Fruit fly (Drosophila melanogaster) whole organism, embryonic: ENCODE measurements around the gene IFT54.

Experiments
- Bteb2 ChIP-seq: fragments of 200-800 bp; sonication (Bioruptor generic); optimal IDR thresholded peaks from 2 replicates; lab custom pipeline; 2016; ENCODE audit warnings: missing biosample characterization, missing genetic modification characterization
- CG11456 ChIP-seq: fragments of 200-800 bp; sonication (Bioruptor generic); IDR thresholded peaks from 3 replicates; pipeline ENCODE4 v1.3.6; 2022; ENCODE audit warnings: missing biosample characterization, missing genetic modification characterization
- CG12769 ChIP-seq: fragments of 200-800 bp; sonication (Bioruptor generic); optimal IDR thresholded peaks from 2 replicates; lab custom pipeline; 2019; ENCODE audit warnings: missing biosample characterization, mild to moderate bottlenecking, missing genetic modification characterization, moderate library complexity
- CG1602 ChIP-seq: fragments of 200-800 bp; sonication (Bioruptor generic); optimal IDR thresholded peaks from 3 replicates; lab custom pipeline; 2016; ENCODE audit warnings: missing biosample characterization, missing genetic modification characterization
- CG1647 ChIP-seq: fragments of 200-800 bp; sonication (Bioruptor generic); optimal IDR thresholded peaks from 3 replicates; lab custom pipeline; 2016; ENCODE audit warnings: missing biosample characterization, missing genetic modification characterization
- CG4328 ChIP-seq: fragments of 200-800 bp; sonication (Bioruptor generic); optimal IDR thresholded peaks from 3 replicates; lab custom pipeline; 2017; ENCODE audit warnings: missing biosample characterization, missing genetic modification reagents, missing genetic modification characterization
- Dll ChIP-seq: fragments of 200-800 bp; sonication (Bioruptor generic); IDR thresholded peaks from 4 replicates; pipeline ENCODE4 v1.3.6; 2022; ENCODE audit warnings: missing biosample characterization, missing genetic modification characterization; ENCODE audit not compliant: partially characterized antibody
- Drgx ChIP-seq: fragments of 200-800 bp; sonication (Bioruptor generic); IDR thresholded peaks from 2 replicates; pipeline ENCODE4 v1.3.6; 2022; ENCODE audit warnings: missing biosample characterization, missing genetic modification characterization
- Ets65A ChIP-seq: fragments of 200-800 bp; sonication (Bioruptor generic); peaks from one replicate; lab custom pipeline; 2016; ENCODE audit warnings: missing biosample characterization, missing genetic modification characterization
- HmgZ ChIP-seq: fragments of 200-800 bp; sonication (Bioruptor generic); optimal IDR thresholded peaks from 2 replicates; lab custom pipeline; 2018; ENCODE audit warnings: missing biosample characterization, mild to moderate bottlenecking, missing genetic modification characterization
- NC2β ChIP-seq: fragments of 200-800 bp; sonication (Bioruptor generic); optimal IDR thresholded peaks from 2 replicates; lab custom pipeline; 2016; ENCODE audit warnings: missing biosample characterization, missing genetic modification characterization
- NK7.1 ChIP-seq: fragments of 200-800 bp; sonication (Bioruptor generic); optimal IDR thresholded peaks from 3 replicates; lab custom pipeline; 2016; ENCODE audit warnings: missing biosample characterization, missing genetic modification characterization
- en ChIP-seq: fragments of 200-800 bp; sonication (Bioruptor generic); optimal IDR thresholded peaks from 2 replicates; lab custom pipeline; 2016; ENCODE audit warnings: missing biosample characterization, missing genetic modification characterization
- sob ChIP-seq: fragments of 200-800 bp; sonication (Bioruptor generic); IDR thresholded peaks from 2 replicates; pipeline ENCODE4 v1.3.6; 2022; ENCODE audit warnings: missing biosample characterization, missing genetic modification characterization

- no peak for TF ChIP-seq sob (GFP tag; lab: Robert Waterston, UW)
- no peak for TF ChIP-seq HmgZ
- TF ChIP-seq CG12769 (tag; lab: Kevin White, UChicago) = no peak
- TF ChIP-seq CG1647 (GFP tag; lab: Kevin White, UChicago) = no peak
- no peak for TF ChIP-seq Ets65A
- TF ChIP-seq Dll (GFP tag; lab: Robert Waterston, UW) = no peak
- TF ChIP-seq NK7.1 (GFP tag; lab: Kevin White, UChicago) = no peak
- no peak for TF ChIP-seq Drgx (GFP tag; lab: Robert Waterston, UW)
- no peak for TF ChIP-seq Bteb2 (GFP tag; lab: Kevin White, UChicago)
- TF ChIP-seq CG11456 (GFP tag; lab: Robert Waterston, UW) = no peak
- no peak for TF ChIP-seq CG4328 (GFP tag; lab: Kevin White, UChicago)
- TF ChIP-seq CG1602 (GFP tag; lab: Kevin White, UChicago) = no peak
- no peak for TF ChIP-seq en (GFP tag; lab: Kevin White, UChicago)
- TF ChIP-seq NC2β (GFP tag; lab: Kevin White, UChicago) = no peak
Observed at dm6 chr3R:14310062-14310461, 7.8 kb downstream of the IFT54 start, which contains the start of gene CG31321.
